Worm (Caenorhabditis elegans): Measurements from ENCODE around the gene pde-2.

DNA sequence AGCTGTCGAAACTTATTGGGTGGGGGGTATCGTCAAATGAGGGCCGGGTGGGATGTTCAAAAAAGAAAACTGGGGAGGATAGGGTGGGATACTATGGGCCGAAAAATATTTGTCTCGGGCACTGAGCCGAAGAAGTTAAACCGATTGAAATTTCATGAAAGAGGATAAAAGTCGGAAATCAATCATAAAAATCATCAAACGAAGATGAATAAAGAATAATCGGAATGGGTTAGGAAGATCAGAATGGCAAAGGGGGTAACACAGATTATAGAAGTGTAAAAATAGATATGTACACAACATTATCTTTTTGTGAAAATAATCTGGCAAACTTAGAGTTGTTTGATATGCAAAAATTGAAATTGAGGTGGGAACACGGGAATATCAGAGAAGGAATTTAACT lies 26.2 kb downstream of the pde-2 start:
- TF ChIP-seq flt-1 (GFP tag; IDR thresholded peaks at IDR 0.05) (no peak), cog-1 (tag; optimal IDR thresholded peaks at IDR 0.05) (no peak), med-1 (GFP tag; optimal IDR thresholded peaks at IDR 0.05; ENCODE audit: insufficient read depth) (no peak), ref-1 (GFP tag; conservative IDR thresholded peaks at IDR 0.05) (no peak), ztf-29 (GFP tag; IDR thresholded peaks at IDR 0.05) (no peak), T22C8.4 (GFP tag; IDR thresholded peaks at IDR 0.05) (no peak)

All from whole organism, midembryonic.